Fruit fly (Drosophila melanogaster) whole organism, prepupa: Measurements from ENCODE around the gene sls.

Source experiments
- CG10631 ChIP-seq: fragments of 200-800 bp; sonication (Bioruptor generic); optimal IDR thresholded peaks from 2 replicates; lab custom pipeline; 2016; ENCODE audit warnings: missing biosample characterization, missing genetic modification characterization
- CG10669 ChIP-seq: fragments of 200-800 bp; sonication (Bioruptor generic); optimal IDR thresholded peaks from 3 replicates; lab custom pipeline; 2018; ENCODE audit warnings: missing biosample characterization, mild to moderate bottlenecking, missing genetic modification characterization, moderate library complexity
- CG11294 ChIP-seq: fragments of 200-800 bp; sonication (Bioruptor generic); IDR thresholded peaks from 2 replicates; pipeline ENCODE4 v1.3.6; 2022; ENCODE audit warnings: missing biosample characterization, missing genetic modification characterization
- CG15336 ChIP-seq: fragments of 200-800 bp; sonication (Bioruptor generic); IDR thresholded peaks from 2 replicates; pipeline ENCODE4 v1.3.6; 2022; ENCODE audit warnings: missing biosample characterization, missing genetic modification characterization
- CG16779 ChIP-seq: fragments of 200-800 bp; sonication (Bioruptor generic); optimal IDR thresholded peaks from 3 replicates; lab custom pipeline; 2017; ENCODE audit warnings: missing biosample characterization, mild to moderate bottlenecking, missing genetic modification characterization
- CG3032 ChIP-seq: fragments of 200-800 bp; optimal IDR thresholded peaks from 2 replicates; lab custom pipeline; 2019; ENCODE audit warnings: missing biosample characterization, mild to moderate bottlenecking, missing genetic modification characterization, moderate library complexity
- CG31627 ChIP-seq: fragments of 200-800 bp; sonication (Bioruptor generic); optimal IDR thresholded peaks from 3 replicates; lab custom pipeline; 2016; ENCODE audit warnings: missing biosample characterization, missing genetic modification characterization
- CG32006 ChIP-seq: fragments of 200-800 bp; sonication (Bioruptor generic); optimal IDR thresholded peaks from 3 replicates; lab custom pipeline; 2017; ENCODE audit warnings: missing biosample characterization, mild to moderate bottlenecking, missing genetic modification characterization
- CG34406 ChIP-seq: fragments of 200-800 bp; sonication (Bioruptor generic); optimal IDR thresholded peaks from 3 replicates; lab custom pipeline; 2016; ENCODE audit warnings: missing biosample characterization, missing genetic modification characterization
- CG3919 ChIP-seq: fragments of 200-800 bp; sonication (Bioruptor generic); optimal IDR thresholded peaks from 3 replicates; lab custom pipeline; 2016; ENCODE audit warnings: missing biosample characterization, missing genetic modification characterization
- CG4318 ChIP-seq: fragments of 200-800 bp; sonication (Bioruptor generic); optimal IDR thresholded peaks from 3 replicates; lab custom pipeline; 2017; ENCODE audit warnings: missing biosample characterization, mild to moderate bottlenecking, missing genetic modification characterization
- CG6163 ChIP-seq: fragments of 200-800 bp; sonication (Bioruptor generic); IDR thresholded peaks from 3 replicates; pipeline ENCODE4 v1.3.6; 2022; ENCODE audit warnings: missing biosample characterization, missing genetic modification characterization
- CG6276 ChIP-seq: fragments of 200-800 bp; sonication (Bioruptor generic); optimal IDR thresholded peaks from 2 replicates; lab custom pipeline; 2017; ENCODE audit warnings: missing biosample characterization, mild to moderate bottlenecking, missing genetic modification characterization
- CG6808 ChIP-seq: fragments of 200-800 bp; sonication (Bioruptor generic); optimal IDR thresholded peaks from 3 replicates; lab custom pipeline; 2017; ENCODE audit warnings: missing biosample characterization, missing genetic modification characterization, mild to moderate bottlenecking, moderate library complexity, missing genetic modification reagents
- CG8119 ChIP-seq: fragments of 200-800 bp; sonication (Bioruptor generic); IDR thresholded peaks from 3 replicates; pipeline ENCODE4 v1.3.6; 2022; ENCODE audit warnings: missing biosample characterization, missing genetic modification characterization
- CG8319 ChIP-seq: fragments of 200-800 bp; sonication (Bioruptor generic); optimal IDR thresholded peaks from 3 replicates; lab custom pipeline; 2016; ENCODE audit warnings: missing biosample characterization, missing genetic modification characterization
- CG8632 ChIP-seq: fragments of 200-800 bp; sonication (Bioruptor generic); optimal IDR thresholded peaks from 3 replicates; lab custom pipeline; 2016; ENCODE audit warnings: missing biosample characterization, missing genetic modification characterization
- Eip75B ChIP-seq: fragments of 200-800 bp; sonication (Bioruptor generic); optimal IDR thresholded peaks from 3 replicates; lab custom pipeline; 2016; ENCODE audit warnings: missing biosample characterization, missing genetic modification characterization
- Eip78C ChIP-seq: fragments of 200-800 bp; sonication (Bioruptor generic); peaks from one replicate; lab custom pipeline; 2016; ENCODE audit warnings: missing biosample characterization, missing genetic modification characterization
- Ets21C ChIP-seq: fragments of 200-800 bp; sonication (Bioruptor generic); optimal IDR thresholded peaks from 3 replicates; lab custom pipeline; 2016; ENCODE audit warnings: missing biosample characterization, missing genetic modification characterization
- Ets96B ChIP-seq: fragments of 200-800 bp; optimal IDR thresholded peaks from 2 replicates; lab custom pipeline; 2019; ENCODE audit warnings: missing biosample characterization, mild to moderate bottlenecking, missing genetic modification characterization, moderate library complexity
- Gug ChIP-seq: fragments of 200-800 bp; sonication (Bioruptor generic); IDR thresholded peaks from 2 replicates; pipeline ENCODE4 v1.3.6; 2022; ENCODE audit warnings: missing biosample characterization, missing genetic modification characterization
- Hr4 ChIP-seq: fragments of 200-800 bp; sonication (Bioruptor generic); optimal IDR thresholded peaks from 3 replicates; lab custom pipeline; 2016; ENCODE audit warnings: missing biosample characterization, missing genetic modification characterization
- Lpt ChIP-seq: fragments of 200-800 bp; sonication (Bioruptor generic); optimal IDR thresholded peaks from 3 replicates; lab custom pipeline; 2016; ENCODE audit warnings: missing biosample characterization, missing genetic modification characterization
- Met ChIP-seq: fragments of 200-800 bp; sonication (Bioruptor generic); optimal IDR thresholded peaks from 3 replicates; lab custom pipeline; 2016; ENCODE audit warnings: missing biosample characterization, missing genetic modification characterization
- Smox ChIP-seq: fragments of 200-800 bp; sonication (Bioruptor generic); optimal IDR thresholded peaks from 3 replicates; lab custom pipeline; 2016; ENCODE audit warnings: missing biosample characterization, missing genetic modification characterization
- Sox14 ChIP-seq: fragments of 200-800 bp; sonication (Bioruptor generic); optimal IDR thresholded peaks from 3 replicates; lab custom pipeline; 2016; ENCODE audit warnings: missing biosample characterization, missing genetic modification characterization
- achi ChIP-seq: fragments of 200-800 bp; sonication (Bioruptor generic); optimal IDR thresholded peaks from 3 replicates; lab custom pipeline; 2016; ENCODE audit warnings: missing biosample characterization, missing genetic modification characterization
- acj6 ChIP-seq: fragments of 200-800 bp; sonication (Bioruptor generic); optimal IDR thresholded peaks from 3 replicates; lab custom pipeline; 2016; ENCODE audit warnings: missing biosample characterization, missing genetic modification characterization
- cyc ChIP-seq: fragments of 200-800 bp; sonication (Bioruptor generic); optimal IDR thresholded peaks from 3 replicates; lab custom pipeline; 2016; ENCODE audit warnings: missing biosample characterization, missing genetic modification characterization
- dac ChIP-seq: fragments of 200-800 bp; sonication (Bioruptor generic); optimal IDR thresholded peaks from 2 replicates; lab custom pipeline; 2017; ENCODE audit warnings: missing biosample characterization, mild to moderate bottlenecking, missing genetic modification characterization
- dsx ChIP-seq: fragments of 200-800 bp; optimal IDR thresholded peaks from 3 replicates; lab custom pipeline; 2019; ENCODE audit warnings: missing biosample characterization, mild to moderate bottlenecking, missing genetic modification characterization, moderate library complexity; ENCODE audit not compliant: poor library complexity, severe bottlenecking
- eg ChIP-seq: fragments of 200-800 bp; sonication (Bioruptor generic); IDR thresholded peaks from 3 replicates; pipeline ENCODE4 v1.3.6; 2022; ENCODE audit warnings: missing biosample characterization, missing genetic modification characterization
- esn ChIP-seq: fragments of 200-800 bp; sonication (Bioruptor generic); optimal IDR thresholded peaks from 2 replicates; lab custom pipeline; 2016; ENCODE audit warnings: missing biosample characterization, mild to moderate bottlenecking, missing genetic modification characterization, moderate library complexity
- fd59A ChIP-seq: fragments of 200-800 bp; sonication (Bioruptor generic); optimal IDR thresholded peaks from 2 replicates; lab custom pipeline; 2017; ENCODE audit warnings: missing biosample characterization, mild to moderate bottlenecking, missing genetic modification characterization, missing genetic modification reagents
- fkh ChIP-seq: fragments of 200-800 bp; sonication (Bioruptor generic); optimal IDR thresholded peaks from 3 replicates; lab custom pipeline; 2017; ENCODE audit warnings: missing biosample characterization, mild to moderate bottlenecking, missing genetic modification characterization, moderate library complexity
- salr ChIP-seq, 2 experiments: fragments of 200-800 bp; sonication (Bioruptor generic); optimal IDR thresholded peaks; 3 replicates each; lab custom pipeline; 2016 to 2018; ENCODE audit warnings: missing biosample characterization in 2 of 2, missing genetic modification characterization in 2 of 2, mild to moderate bottlenecking in 1 of 2
- spab ChIP-seq: fragments of 200-800 bp; sonication (Bioruptor generic); optimal IDR thresholded peaks from 2 replicates; lab custom pipeline; 2017; ENCODE audit warnings: missing biosample characterization, mild to moderate bottlenecking, missing genetic modification characterization, missing genetic modification reagents
- ss ChIP-seq, 2 experiments: fragments of 200-800 bp; sonication (Bioruptor generic); optimal IDR thresholded peaks; 2 replicates in 1 of 2; 3 replicates in 1 of 2; lab custom pipeline; 2017 to 2018; ENCODE audit warnings: mild to moderate bottlenecking in 2 of 2, missing biosample characterization in 2 of 2, missing genetic modification characterization in 2 of 2, moderate library complexity in 1 of 2
- svp ChIP-seq: fragments of 200-800 bp; sonication (Bioruptor generic); peaks from one replicate; lab custom pipeline; 2016; ENCODE audit warnings: missing biosample characterization, missing genetic modification characterization
- vri ChIP-seq: fragments of 200-800 bp; sonication (Bioruptor generic); optimal IDR thresholded peaks from 3 replicates; lab custom pipeline; 2016; ENCODE audit warnings: missing biosample characterization, mild to moderate bottlenecking, missing genetic modification characterization

The sls gene

dm6 chr3L:2119002-2119401 is 3.6 kb upstream of the sls start:
- TF ChIP-seq CG8632 (GFP tag; lab: Kevin White, UChicago) (no peak), CG10631 (GFP tag; lab: Kevin White, UChicago) (peak; percentile 11), salr (GFP tag; optimal IDR thresholded peaks at IDR 0.05; lab: Kevin White, UChicago) (no peak), vri (GFP tag; lab: Kevin White, UChicago) (no peak), Lpt (no peak), acj6 (no peak), achi (GFP tag; lab: Kevin White, UChicago) (peak; percentile 0), CG34406 (GFP tag; lab: Kevin White, UChicago) (no peak), Hr4 (GFP tag; lab: Kevin White, UChicago) (peak; percentile 27), CG32006 (GFP tag; lab: Kevin White, UChicago) (peak; percentile 45), dac (GFP tag; lab: Kevin White, UChicago) (peak; percentile 14), svp (peak; percentile 15), CG6276 (GFP tag; lab: Kevin White, UChicago) (no peak), cyc (GFP tag; lab: Kevin White, UChicago) (no peak), Eip78C (GFP tag; lab: Kevin White, UChicago) (peak; percentile 61), Met (GFP tag; lab: Kevin White, UChicago) (no peak), CG15336 (GFP tag; lab: Robert Waterston, UW) (peak; percentile 27), Sox14 (GFP tag; lab: Kevin White, UChicago) (peak; percentile 24), CG6163 (GFP tag; lab: Robert Waterston, UW) (peak; percentile 32; the same call in 2 of the 3 replicates), CG8319 (GFP tag; lab: Kevin White, UChicago) (no peak), Gug (GFP tag; lab: Robert Waterston, UW) (peak; percentile 44; the same call in 1 of the 2 replicates), CG31627 (GFP tag; lab: Kevin White, UChicago) (no peak)

- TF ChIP-seq salr (GFP tag; optimal IDR thresholded peaks at IDR 0.05; lab: Kevin White, UChicago) = peak; percentile 3 to 19
- 0 out of 3 replicates have a peak, but pooled peaks have one; percentile 40 for TF ChIP-seq eg (GFP tag; lab: Robert Waterston, UW)
- peak; percentile 5 for TF ChIP-seq Eip75B
- TF ChIP-seq CG10669 = peak; percentile 21
- peak; percentile 4 for TF ChIP-seq esn (GFP tag; lab: Kevin White, UChicago)
- TF ChIP-seq achi (GFP tag; lab: Kevin White, UChicago) = no peak
- peak; percentile 52 for TF ChIP-seq dsx (GFP tag; lab: Kevin White, UChicago)
- 0 out of 2 replicates have a peak, but pooled peaks have one; percentile 9 for TF ChIP-seq CG15336 (GFP tag; lab: Robert Waterston, UW)
- no peak for TF ChIP-seq CG16779 (tag; lab: Kevin White, UChicago)
- no peak for TF ChIP-seq CG3919 (GFP tag; lab: Kevin White, UChicago)
- peak; percentile 34 for TF ChIP-seq Met (GFP tag; lab: Kevin White, UChicago)
- TF ChIP-seq CG10631 (GFP tag; lab: Kevin White, UChicago) = peak; percentile 45
- TF ChIP-seq fkh (GFP tag; lab: Kevin White, UChicago) = no peak
- 0 out of 2 replicates have a peak, but pooled peaks have one; percentile 12 for TF ChIP-seq CG11294 (GFP tag; lab: Robert Waterston, UW)
- peak; percentile 36 for TF ChIP-seq CG3032 (tag; lab: Kevin White, UChicago)
- peak; percentile 6 for TF ChIP-seq spab (GFP tag; lab: Kevin White, UChicago)
- peak; percentile 56 for TF ChIP-seq CG32006 (GFP tag; lab: Kevin White, UChicago)
- no peak for TF ChIP-seq Gug (GFP tag; lab: Robert Waterston, UW)
- TF ChIP-seq CG8119 (GFP tag; lab: Robert Waterston, UW) = peak; percentile 41; the same call in 2 of the 3 replicates
- TF ChIP-seq Ets96B (tag; lab: Kevin White, UChicago) = peak; percentile 17
- TF ChIP-seq Ets21C = no peak
- TF ChIP-seq CG8632 (GFP tag; lab: Kevin White, UChicago) = peak; percentile 3
- peak; percentile 86 for TF ChIP-seq Eip78C (GFP tag; lab: Kevin White, UChicago)
- peak in 1 of 2 experiments; percentile 5 for TF ChIP-seq ss (GFP tag; optimal IDR thresholded peaks at IDR 0.05; lab: Kevin White, UChicago)
- no peak for TF ChIP-seq fd59A (GFP tag; lab: Kevin White, UChicago)
- TF ChIP-seq CG6808 = no peak
- peak; percentile 26 for TF ChIP-seq Sox14 (GFP tag; lab: Kevin White, UChicago)
- TF ChIP-seq Smox (GFP tag; lab: Kevin White, UChicago) = no peak
- peak; percentile 20 for TF ChIP-seq CG4318 (GFP tag; lab: Kevin White, UChicago)
- TF ChIP-seq svp = peak; percentile 46
- no peak for TF ChIP-seq vri (GFP tag; lab: Kevin White, UChicago)
- peak; percentile 20 for TF ChIP-seq Hr4 (GFP tag; lab: Kevin White, UChicago)
Observed at dm6 chr3L:2118054-2118453, 2.6 kb upstream of the sls start.
